Worm (Caenorhabditis elegans) whole organism, early embryonic: Measurements from ENCODE around the gene spot-1.

Source experiments
- B0310.2 ChIP-seq: sonication (generic microtip); optimal IDR thresholded peaks from 2 replicates; lab custom pipeline; 2016; ENCODE audit warnings: mild to moderate bottlenecking, missing genetic modification characterization, missing compliant biosample characterization
- F13C5.2 ChIP-seq: sonication (generic microtip); optimal IDR thresholded peaks from 2 replicates; lab custom pipeline; 2017; ENCODE audit warnings: mild to moderate bottlenecking, missing genetic modification characterization, inconsistent platforms, missing compliant biosample characterization
- aly-1 ChIP-seq: sonication (generic microtip); optimal IDR thresholded peaks from 2 replicates; lab custom pipeline; 2016; ENCODE audit warnings: missing genetic modification characterization, missing compliant biosample characterization
- ama-1 ChIP-seq: fragments of 150-350 bp; optimal IDR thresholded peaks from 2 replicates; lab custom pipeline; 2014
- ceh-13 ChIP-seq: fragments of 200-800 bp; sonication (Bioruptor generic); optimal IDR thresholded peaks from 2 replicates; lab custom pipeline; 2018; ENCODE audit warnings: mild to moderate bottlenecking, missing genetic modification characterization, missing compliant biosample characterization
- ceh-36 ChIP-seq: sonication (generic microtip); optimal IDR thresholded peaks from 2 replicates; lab custom pipeline; 2016; ENCODE audit warnings: missing genetic modification characterization, inconsistent platforms, missing compliant biosample characterization
- ets-7 ChIP-seq: sonication (generic microtip); optimal IDR thresholded peaks from 2 replicates; lab custom pipeline; 2016; ENCODE audit warnings: missing genotype, missing genetic modification characterization, missing compliant biosample characterization
- flt-1 ChIP-seq: fragments of 200-800 bp; sonication (Bioruptor generic); IDR thresholded peaks from 2 replicates; pipeline ENCODE4 v1.3.6; 2022; ENCODE audit warnings: missing genetic modification characterization, missing compliant biosample characterization
- hmbx-1 ChIP-seq: sonication (generic microtip); optimal IDR thresholded peaks from 2 replicates; lab custom pipeline; 2016; ENCODE audit warnings: mild to moderate bottlenecking, missing genetic modification characterization, missing compliant biosample characterization
- hmg-4 ChIP-seq: fragments of 200-800 bp; sonication (Bioruptor generic); optimal IDR thresholded peaks from 2 replicates; lab custom pipeline; 2018; ENCODE audit warnings: mild to moderate bottlenecking, missing genetic modification characterization, missing compliant biosample characterization
- hnd-1 ChIP-seq: sonication (generic microtip); optimal IDR thresholded peaks from 2 replicates; lab custom pipeline; 2016; ENCODE audit warnings: missing genetic modification characterization, missing compliant biosample characterization
- pes-1 ChIP-seq: fragments of 200-800 bp; sonication (Bioruptor generic); IDR thresholded peaks from 2 replicates; pipeline ENCODE4 v1.3.6; 2022; ENCODE audit warnings: missing genetic modification reagents, missing genetic modification characterization, missing compliant biosample characterization
- scrt-1 ChIP-seq: fragments of 200-800 bp; sonication (Bioruptor generic); IDR thresholded peaks from 2 replicates; pipeline ENCODE4 v1.3.6; 2022; ENCODE audit warnings: missing genetic modification characterization, missing compliant biosample characterization
- sea-1 ChIP-seq: fragments of 200-800 bp; sonication (Bioruptor generic); conservative IDR thresholded peaks from 2 replicates; pipeline ENCODE4 v1.3.6; 2022; ENCODE audit warnings: missing genetic modification characterization, missing compliant biosample characterization
- tbx-11 ChIP-seq: fragments of 200-800 bp; sonication (Bioruptor generic); IDR thresholded peaks from 2 replicates; pipeline ENCODE4 v1.3.6; 2022; ENCODE audit warnings: missing genetic modification characterization, missing compliant biosample characterization
- tbx-37 ChIP-seq: fragments of 200-800 bp; sonication (Bioruptor generic); conservative IDR thresholded peaks from 2 replicates; pipeline ENCODE4 v1.3.6; 2022; ENCODE audit warnings: missing genetic modification reagents, missing genetic modification characterization, missing compliant biosample characterization
- tra-4 ChIP-seq: sonication (generic microtip); optimal IDR thresholded peaks from 2 replicates; lab custom pipeline; 2017; ENCODE audit warnings: missing genetic modification characterization, missing compliant biosample characterization

spot-1 gene

DNA sequence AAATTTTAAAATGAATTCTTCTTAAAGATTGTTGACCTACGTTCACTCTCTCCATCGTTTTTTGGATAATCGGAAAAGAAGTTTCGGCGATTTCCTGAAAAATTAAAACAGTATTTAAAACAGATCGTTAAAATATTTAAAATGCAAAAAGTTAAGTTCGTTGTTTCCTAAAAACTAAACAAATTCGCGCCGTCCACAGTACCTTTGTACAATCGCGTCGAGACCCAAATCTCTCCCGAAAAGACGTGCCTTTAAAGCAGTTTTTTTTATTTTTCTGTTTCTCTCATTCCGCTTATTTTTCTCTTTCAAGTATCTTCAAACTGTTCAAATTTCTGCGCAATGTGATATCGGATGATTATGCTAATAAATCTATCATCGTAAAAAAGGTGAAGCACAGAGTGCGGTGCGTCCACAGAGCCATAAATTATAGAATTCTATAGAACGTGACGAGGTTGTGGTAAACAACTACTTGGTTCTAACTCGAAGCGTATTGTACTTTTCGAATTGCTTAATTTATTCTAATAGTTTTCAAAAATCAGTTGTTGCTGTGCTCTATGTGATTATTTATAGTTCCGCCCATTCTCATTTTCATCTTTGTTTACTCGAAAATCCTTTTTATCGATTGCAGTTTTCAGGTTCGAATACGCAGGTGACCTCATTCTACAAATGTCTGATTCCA is 33.7 kb upstream of the spot-1 start, which contains the start of the genes F56C9.6 and F56C9.3:
Gene F56C9.6 (minus strand): TSS at position 112 of the 679 bp plus-strand sequence.
Gene F56C9.3 (plus strand): TSS at position 629 of the 679 bp plus-strand sequence.
- TF ChIP-seq B0310.2 (no peak), scrt-1 (no peak), ceh-36 (no peak), hmg-4 (GFP tag; lab: Kevin White, UChicago) (no peak), hmbx-1 (tag; lab: Kevin White, UChicago) (no peak), hnd-1 (tag; lab: Kevin White, UChicago) (no peak), ceh-13 (no peak), aly-1 (tag; lab: Kevin White, UChicago) (no peak), ets-7 (tag; lab: Kevin White, UChicago) (no peak)

- TF ChIP-seq tra-4 (tag; lab: Kevin White, UChicago), result no peak
- TF ChIP-seq pes-1 (GFP tag; lab: Robert Waterston, UW), result no peak
- no peak for TF ChIP-seq ceh-13
- TF ChIP-seq ceh-36, result no peak
- no peak for TF ChIP-seq tbx-37 (GFP tag; lab: Robert Waterston, UW)
- TF ChIP-seq sea-1 (GFP tag; lab: Robert Waterston, UW), result no peak
- TF ChIP-seq hmg-4 (GFP tag; lab: Kevin White, UChicago), result no peak
- no peak for TF ChIP-seq B0310.2
- TF ChIP-seq ets-7 (tag; lab: Kevin White, UChicago), result no peak
- no peak for TF ChIP-seq flt-1
- TF ChIP-seq F13C5.2 (tag; lab: Kevin White, UChicago), result no peak
- TF ChIP-seq tbx-11 (GFP tag; lab: Robert Waterston, UW), result no peak
- TF ChIP-seq ama-1 (lab: Kevin White, UChicago), result no peak
- no peak for TF ChIP-seq hnd-1 (tag; lab: Kevin White, UChicago)
These were observed 31.6 kb upstream of the spot-1 start, which contains the start of gene acbp-4 for ce11 chrIII:7308600-7309109. TSS of gene acbp-4 (minus strand) at chrIII:7309109.

DNA sequence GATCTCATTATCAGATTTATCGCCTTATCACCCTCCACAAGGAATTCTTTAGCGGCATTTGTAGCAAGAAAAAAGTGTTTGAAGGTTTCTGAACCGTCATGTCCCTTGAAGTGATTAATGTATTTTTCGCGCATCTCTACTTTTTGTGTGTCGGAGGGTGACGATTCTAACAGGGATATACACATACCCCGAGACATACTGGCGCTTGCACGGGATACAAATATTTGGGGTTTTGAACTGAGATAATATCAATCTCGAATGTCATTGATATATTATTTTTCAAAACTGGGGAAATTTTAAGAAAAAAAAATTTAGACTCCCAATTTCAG is 28.5 kb upstream of the spot-1 start:
- TF ChIP-seq F13C5.2 (tag; lab: Kevin White, UChicago) (no peak), B0310.2 (no peak), ets-7 (tag; lab: Kevin White, UChicago) (no peak), ama-1 (lab: Kevin White, UChicago) (no peak), tra-4 (tag; lab: Kevin White, UChicago) (no peak), hmbx-1 (tag; lab: Kevin White, UChicago) (no peak), tbx-11 (GFP tag; lab: Robert Waterston, UW) (no peak), flt-1 (no peak), ceh-13 (no peak), ceh-36 (no peak), hnd-1 (tag; lab: Kevin White, UChicago) (no peak), tbx-37 (GFP tag; lab: Robert Waterston, UW) (no peak)

DNA sequence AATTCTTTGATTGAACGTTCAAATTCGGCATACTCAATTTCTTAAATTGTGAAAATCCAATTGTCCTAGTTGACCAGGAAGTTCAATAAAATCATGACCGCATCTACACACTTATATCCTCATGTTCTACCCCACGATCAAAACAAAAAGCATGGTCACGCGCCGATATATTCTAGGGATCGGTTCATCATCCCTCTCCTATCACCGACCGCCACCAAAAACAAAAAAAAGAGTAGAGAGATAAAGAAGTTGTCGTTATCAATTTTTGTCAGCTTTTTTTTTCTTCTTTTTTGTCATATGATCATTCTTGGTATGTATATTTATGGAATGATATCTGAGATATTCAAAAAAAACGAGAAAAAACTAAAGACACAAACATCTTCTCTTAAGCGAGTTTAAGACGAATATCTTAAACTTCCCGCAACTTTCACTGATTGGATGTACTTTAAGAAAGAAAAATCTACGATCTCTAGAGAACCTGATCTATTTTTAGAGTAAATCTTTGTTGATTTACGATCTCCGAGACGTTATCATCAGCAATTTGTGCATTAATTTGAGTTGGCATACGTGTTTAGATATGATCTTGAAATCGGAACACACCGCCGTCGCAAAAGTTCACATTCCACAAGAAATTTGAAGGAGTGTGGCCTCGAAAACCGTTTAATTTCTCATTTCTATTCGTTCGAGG is 28.0 kb upstream of the spot-1 start:
- TF ChIP-seq aly-1 (tag; lab: Kevin White, UChicago), result no peak
- no peak for TF ChIP-seq ets-7 (tag; lab: Kevin White, UChicago)
- no peak for TF ChIP-seq flt-1
- no peak for TF ChIP-seq hnd-1 (tag; lab: Kevin White, UChicago)
- no peak for TF ChIP-seq pes-1 (GFP tag; lab: Robert Waterston, UW)
- TF ChIP-seq B0310.2, result no peak
- no peak for TF ChIP-seq hmbx-1 (tag; lab: Kevin White, UChicago)
- no peak for TF ChIP-seq ama-1 (lab: Kevin White, UChicago)
- no peak for TF ChIP-seq ceh-36
- no peak for TF ChIP-seq F13C5.2 (tag; lab: Kevin White, UChicago)
- TF ChIP-seq tra-4 (tag; lab: Kevin White, UChicago), result no peak
- no peak for TF ChIP-seq tbx-37 (GFP tag; lab: Robert Waterston, UW)
- no peak for TF ChIP-seq scrt-1

DNA sequence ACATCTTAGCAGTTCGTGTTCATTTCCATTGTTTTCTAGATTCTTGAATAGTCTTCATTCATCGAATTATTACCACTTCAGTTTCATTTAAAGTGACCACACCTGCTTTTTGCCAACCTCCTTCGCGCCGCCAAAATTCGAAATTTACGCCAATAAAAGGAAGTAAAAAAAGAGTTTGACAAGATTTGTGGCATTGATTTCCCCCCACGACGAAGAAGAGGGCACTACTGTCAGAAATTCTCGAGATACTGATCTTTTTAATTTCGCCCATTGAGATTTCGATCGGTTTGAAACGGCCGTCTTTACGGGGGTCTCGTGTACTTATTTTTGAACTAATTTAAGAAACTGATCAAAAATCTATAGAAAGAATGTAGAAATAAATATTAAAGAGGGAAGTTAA is 24.6 kb upstream of the spot-1 start:
- TF ChIP-seq hmg-4 (GFP tag; lab: Kevin White, UChicago) (no peak), F13C5.2 (tag; lab: Kevin White, UChicago) (no peak), hmbx-1 (tag; lab: Kevin White, UChicago) (no peak), ceh-36 (no peak), tra-4 (tag; lab: Kevin White, UChicago) (no peak), hnd-1 (tag; lab: Kevin White, UChicago) (no peak), ama-1 (lab: Kevin White, UChicago) (no peak), ets-7 (tag; lab: Kevin White, UChicago) (no peak), ceh-13 (no peak), tbx-11 (GFP tag; lab: Robert Waterston, UW) (no peak), tbx-37 (GFP tag; lab: Robert Waterston, UW) (no peak), aly-1 (tag; lab: Kevin White, UChicago) (no peak), sea-1 (GFP tag; lab: Robert Waterston, UW) (no peak), scrt-1 (no peak), flt-1 (no peak), pes-1 (GFP tag; lab: Robert Waterston, UW) (no peak)

DNA sequence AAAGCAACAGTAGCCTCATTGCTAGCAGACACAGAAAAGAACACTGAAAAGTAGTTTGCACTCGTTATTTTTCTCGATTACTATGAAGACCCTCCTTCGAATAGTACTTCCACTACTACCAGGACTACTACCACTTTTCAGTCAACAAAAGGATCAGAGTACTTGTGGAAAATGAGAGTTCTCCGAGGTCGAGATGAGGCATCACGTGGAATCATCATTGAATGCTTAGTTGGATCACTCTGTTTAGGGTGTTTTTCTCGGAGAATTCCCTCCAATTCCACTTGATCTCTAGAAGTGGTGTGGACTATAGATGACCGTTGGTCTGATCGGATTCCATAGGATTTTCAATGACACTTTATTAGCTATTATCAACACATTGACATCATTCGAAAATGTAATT is 23.7 kb upstream of the spot-1 start:
- TF ChIP-seq B0310.2 (no peak), tra-4 (tag; lab: Kevin White, UChicago) (no peak), pes-1 (GFP tag; lab: Robert Waterston, UW) (no peak), hnd-1 (tag; lab: Kevin White, UChicago) (no peak), scrt-1 (no peak), hmbx-1 (tag; lab: Kevin White, UChicago) (no peak), tbx-37 (GFP tag; lab: Robert Waterston, UW) (no peak)

DNA sequence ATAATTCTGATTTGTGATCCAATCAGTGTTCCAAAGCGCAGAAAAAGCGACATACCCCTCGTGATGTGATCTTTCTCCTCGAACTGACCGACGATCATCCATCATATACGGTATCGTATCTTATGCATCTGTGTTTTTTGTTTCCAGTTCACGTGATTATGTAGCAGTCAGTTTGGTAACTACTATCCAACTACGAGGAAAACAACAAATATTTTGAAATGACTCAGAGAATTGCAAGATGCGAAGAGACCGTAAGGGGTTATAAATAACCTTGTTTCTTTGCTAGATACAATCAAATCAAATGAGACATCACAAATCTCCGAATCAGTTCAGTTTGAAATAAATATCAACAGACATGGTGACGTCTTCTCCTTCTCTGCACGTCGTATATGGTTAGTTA is 23.1 kb upstream of the spot-1 start:
- TF ChIP-seq flt-1 (no peak), ceh-13 (no peak), ama-1 (lab: Kevin White, UChicago) (no peak), hmbx-1 (tag; lab: Kevin White, UChicago) (no peak), aly-1 (tag; lab: Kevin White, UChicago) (no peak), tra-4 (tag; lab: Kevin White, UChicago) (no peak), B0310.2 (no peak), tbx-11 (GFP tag; lab: Robert Waterston, UW) (no peak), F13C5.2 (tag; lab: Kevin White, UChicago) (no peak), ets-7 (tag; lab: Kevin White, UChicago) (no peak), tbx-37 (GFP tag; lab: Robert Waterston, UW) (no peak), hmg-4 (GFP tag; lab: Kevin White, UChicago) (no peak), pes-1 (GFP tag; lab: Robert Waterston, UW) (no peak), sea-1 (GFP tag; lab: Robert Waterston, UW) (no peak)
